Fruit fly (Drosophila melanogaster) whole organism, embryonic: ENCODE data around the gene CG18179.

ENCODE experiments used
- CG10431 ChIP-seq: fragments of 200-800 bp; sonication (Bioruptor generic); optimal IDR thresholded peaks from 3 replicates; lab custom pipeline; 2018; ENCODE audit warnings: missing biosample characterization, mild to moderate bottlenecking, missing genetic modification characterization
- CG11085 ChIP-seq: fragments of 200-800 bp; sonication (Bioruptor generic); IDR thresholded peaks from 2 replicates; pipeline ENCODE4 v1.3.6; 2022; ENCODE audit warnings: missing biosample characterization, missing genetic modification characterization
- CG11093 ChIP-seq: fragments of 200-800 bp; sonication (Bioruptor generic); IDR thresholded peaks from 3 replicates; pipeline ENCODE4 v1.3.6; 2022; ENCODE audit warnings: missing biosample characterization, missing genetic modification characterization
- CG12744 ChIP-seq: fragments of 200-800 bp; sonication (Bioruptor generic); optimal IDR thresholded peaks from 2 replicates; lab custom pipeline; 2016; ENCODE audit warnings: missing biosample characterization, missing genetic modification characterization
- CG14050 ChIP-seq: fragments of 200-800 bp; sonication (Bioruptor generic); IDR thresholded peaks from 3 replicates; pipeline ENCODE4 v1.3.6; 2022; ENCODE audit warnings: missing biosample characterization, missing genetic modification characterization
- CG15601 ChIP-seq: fragments of 200-800 bp; sonication (Bioruptor generic); optimal IDR thresholded peaks from 3 replicates; lab custom pipeline; 2019; ENCODE audit warnings: missing biosample characterization, mild to moderate bottlenecking, missing genetic modification characterization, moderate library complexity
- CG16815 ChIP-seq: fragments of 200-800 bp; sonication (Bioruptor generic); optimal IDR thresholded peaks from 3 replicates; lab custom pipeline; 2017; ENCODE audit warnings: missing biosample characterization, mild to moderate bottlenecking, missing genetic modification characterization
- CG16863 ChIP-seq: fragments of 200-800 bp; sonication (Bioruptor generic); optimal IDR thresholded peaks from 3 replicates; lab custom pipeline; 2016; ENCODE audit warnings: missing biosample characterization, missing genetic modification characterization
- CG17186 ChIP-seq: fragments of 200-800 bp; sonication (Bioruptor generic); optimal IDR thresholded peaks from 3 replicates; lab custom pipeline; 2017; ENCODE audit warnings: missing biosample characterization, missing genetic modification reagents, missing genetic modification characterization
- CG18262 ChIP-seq: fragments of 200-800 bp; optimal IDR thresholded peaks from 3 replicates; lab custom pipeline; 2019; ENCODE audit warnings: missing biosample characterization, mild to moderate bottlenecking, missing genetic modification characterization, moderate library complexity
- CG2199 ChIP-seq: fragments of 200-800 bp; sonication (Bioruptor generic); IDR thresholded peaks from 3 replicates; pipeline ENCODE4 v1.3.6; 2022; ENCODE audit warnings: missing biosample characterization, missing genetic modification characterization
- CG31224 ChIP-seq: fragments of 200-800 bp; sonication (Bioruptor generic); IDR thresholded peaks from 2 replicates; pipeline ENCODE4 v1.3.6; 2022; ENCODE audit warnings: missing biosample characterization, missing genetic modification characterization
- CG32772 ChIP-seq: fragments of 200-800 bp; sonication (Bioruptor generic); IDR thresholded peaks from 2 replicates; pipeline ENCODE4 v1.3.6; 2022; ENCODE audit warnings: missing biosample characterization, missing genetic modification characterization
- CG3847 ChIP-seq: fragments of 200-800 bp; sonication (Bioruptor generic); IDR thresholded peaks from 2 replicates; pipeline ENCODE4 v1.3.6; 2022; ENCODE audit warnings: missing biosample characterization, missing genetic modification characterization
- CG43689 ChIP-seq: fragments of 200-800 bp; sonication (Bioruptor generic); IDR thresholded peaks from 2 replicates; pipeline ENCODE4 v1.3.6; 2022; ENCODE audit warnings: missing biosample characterization, missing genetic modification characterization
- CG4820 ChIP-seq: fragments of 200-800 bp; sonication (Bioruptor generic); optimal IDR thresholded peaks from 3 replicates; lab custom pipeline; 2016; ENCODE audit warnings: missing biosample characterization, missing genetic modification characterization
- CG4854 ChIP-seq: fragments of 200-800 bp; sonication (Bioruptor generic); optimal IDR thresholded peaks from 2 replicates; lab custom pipeline; 2016; ENCODE audit warnings: missing biosample characterization, missing genetic modification characterization, inconsistent platforms
- CG6791 ChIP-seq: fragments of 200-800 bp; sonication (Bioruptor generic); IDR thresholded peaks from 3 replicates; pipeline ENCODE4 v1.3.6; 2022; ENCODE audit warnings: missing biosample characterization, missing genetic modification characterization; ENCODE audit not compliant: partially characterized antibody
- Dbx ChIP-seq: fragments of 200-800 bp; sonication (Bioruptor generic); IDR thresholded peaks from 3 replicates; pipeline ENCODE4 v1.3.6; 2022; ENCODE audit warnings: missing biosample characterization, missing genetic modification characterization
- Fer1 ChIP-seq: fragments of 200-800 bp; sonication (Bioruptor generic); optimal IDR thresholded peaks from 2 replicates; lab custom pipeline; 2017; ENCODE audit warnings: missing biosample characterization, mild to moderate bottlenecking, missing genetic modification characterization
- Hey ChIP-seq: fragments of 200-800 bp; sonication (Bioruptor generic); optimal IDR thresholded peaks from 3 replicates; lab custom pipeline; 2018; ENCODE audit warnings: missing biosample characterization, mild to moderate bottlenecking, missing genetic modification characterization
- HmgZ ChIP-seq: fragments of 200-800 bp; sonication (Bioruptor generic); optimal IDR thresholded peaks from 2 replicates; lab custom pipeline; 2018; ENCODE audit warnings: missing biosample characterization, mild to moderate bottlenecking, missing genetic modification characterization
- Hmr ChIP-seq: fragments of 200-800 bp; sonication (Bioruptor generic); optimal IDR thresholded peaks from 3 replicates; lab custom pipeline; 2017; ENCODE audit warnings: mild to moderate bottlenecking, missing biosample characterization, missing genetic modification reagents, missing genetic modification characterization
- Jarid2 ChIP-seq: fragments of 200-800 bp; sonication (Bioruptor generic); optimal IDR thresholded peaks from 3 replicates; lab custom pipeline; 2017; ENCODE audit warnings: mild to moderate bottlenecking, missing biosample characterization, missing genetic modification reagents, missing genetic modification characterization
- Lim3 ChIP-seq: fragments of 200-800 bp; sonication (Bioruptor generic); IDR thresholded peaks from 2 replicates; pipeline ENCODE4 v1.3.6; 2022; ENCODE audit warnings: missing biosample characterization, missing genetic modification characterization
- NC2β ChIP-seq: fragments of 200-800 bp; sonication (Bioruptor generic); optimal IDR thresholded peaks from 2 replicates; lab custom pipeline; 2016; ENCODE audit warnings: missing biosample characterization, missing genetic modification characterization
- Nf-YA ChIP-seq: fragments of 200-800 bp; sonication (Bioruptor generic); IDR thresholded peaks from 2 replicates; pipeline ENCODE4 v1.3.6; 2022; ENCODE audit warnings: missing biosample characterization, missing genetic modification characterization
- Nf-YB ChIP-seq: fragments of 200-800 bp; sonication (Bioruptor generic); optimal IDR thresholded peaks from 3 replicates; lab custom pipeline; 2019; ENCODE audit warnings: missing biosample characterization, mild to moderate bottlenecking, missing genetic modification characterization, moderate library complexity
- Pdp1 ChIP-seq, 2 experiments: fragments of 200-800 bp; sonication (Bioruptor generic); optimal IDR thresholded peaks; 3 replicates each; lab custom pipeline; 2016; ENCODE audit warnings: missing biosample characterization in 2 of 2, missing genetic modification characterization in 2 of 2, mild to moderate bottlenecking in 1 of 2, moderate library complexity in 1 of 2
- Rx ChIP-seq: fragments of 200-800 bp; sonication (Bioruptor generic); IDR thresholded peaks from 2 replicates; pipeline ENCODE4 v1.3.6; 2022; ENCODE audit warnings: missing biosample characterization, missing genetic modification characterization
- Side ChIP-seq: fragments of 200-800 bp; sonication (Bioruptor generic); optimal IDR thresholded peaks from 2 replicates; lab custom pipeline; 2016; ENCODE audit warnings: missing biosample characterization, missing genetic modification characterization
- ac ChIP-seq: fragments of 200-800 bp; sonication (Bioruptor generic); optimal IDR thresholded peaks from 3 replicates; lab custom pipeline; 2017; ENCODE audit warnings: missing biosample characterization, mild to moderate bottlenecking, missing genetic modification characterization
- ap ChIP-seq: fragments of 200-800 bp; sonication (Bioruptor generic); IDR thresholded peaks from 2 replicates; pipeline ENCODE4 v1.3.6; 2022; ENCODE audit warnings: missing biosample characterization, missing genetic modification characterization
- bowl ChIP-seq: fragments of 200-800 bp; sonication (Bioruptor generic); IDR thresholded peaks from 2 replicates; pipeline ENCODE4 v1.3.6; 2022; ENCODE audit warnings: missing biosample characterization, missing genetic modification characterization
- dati ChIP-seq: fragments of 200-800 bp; sonication (Bioruptor generic); IDR thresholded peaks from 2 replicates; pipeline ENCODE4 v1.3.6; 2022; ENCODE audit warnings: missing biosample characterization, missing genetic modification characterization
- dpn ChIP-seq, 2 experiments: fragments of 200-800 bp; sonication (Bioruptor generic); optimal IDR thresholded peaks; 3 replicates each; lab custom pipeline; 2016; ENCODE audit warnings: missing biosample characterization in 2 of 2, missing genetic modification characterization in 2 of 2
- eyg ChIP-seq: fragments of 200-800 bp; sonication (Bioruptor generic); optimal IDR thresholded peaks from 3 replicates; lab custom pipeline; 2016; ENCODE audit warnings: missing biosample characterization, missing genetic modification characterization
- jing ChIP-seq: fragments of 200-800 bp; sonication (Bioruptor generic); optimal IDR thresholded peaks from 2 replicates; lab custom pipeline; 2018; ENCODE audit warnings: missing biosample characterization, mild to moderate bottlenecking, missing genetic modification characterization
- lilli ChIP-seq: fragments of 200-800 bp; sonication (Bioruptor generic); optimal IDR thresholded peaks from 3 replicates; lab custom pipeline; 2016; ENCODE audit warnings: missing biosample characterization, missing genetic modification characterization
- mld ChIP-seq: fragments of 200-800 bp; sonication (Bioruptor generic); IDR thresholded peaks from 3 replicates; pipeline ENCODE4 v1.3.6; 2022; ENCODE audit warnings: missing biosample characterization, missing genetic modification characterization; ENCODE audit not compliant: partially characterized antibody
- pb ChIP-seq: fragments of 200-800 bp; sonication (Bioruptor generic); optimal IDR thresholded peaks from 3 replicates; lab custom pipeline; 2016; ENCODE audit warnings: missing biosample characterization, missing genetic modification characterization
- psq ChIP-seq: fragments of 200-800 bp; sonication (Bioruptor generic); optimal IDR thresholded peaks from 2 replicates; lab custom pipeline; 2017; ENCODE audit warnings: missing biosample characterization, missing genetic modification characterization
- pzg ChIP-seq: fragments of 200-800 bp; sonication (Bioruptor generic); optimal IDR thresholded peaks from 3 replicates; lab custom pipeline; 2018; ENCODE audit warnings: missing biosample characterization, mild to moderate bottlenecking, missing genetic modification characterization, moderate library complexity
- salm ChIP-seq: fragments of 200-800 bp; sonication (Bioruptor generic); optimal IDR thresholded peaks from 2 replicates; lab custom pipeline; 2018; ENCODE audit warnings: missing biosample characterization, mild to moderate bottlenecking, missing genetic modification characterization
- sim ChIP-seq: fragments of 200-800 bp; sonication (Bioruptor generic); IDR thresholded peaks from 2 replicates; pipeline ENCODE4 v1.3.6; 2022; ENCODE audit warnings: missing biosample characterization, missing genetic modification characterization
- slp2 ChIP-seq: fragments of 200-800 bp; sonication (Bioruptor generic); optimal IDR thresholded peaks from 2 replicates; lab custom pipeline; 2016; ENCODE audit warnings: missing biosample characterization, missing genetic modification characterization
- so ChIP-seq: fragments of 200-800 bp; sonication (Bioruptor generic); IDR thresholded peaks from 3 replicates; pipeline ENCODE4 v1.3.6; 2022; ENCODE audit warnings: missing biosample characterization, missing genetic modification characterization
- toy ChIP-seq: fragments of 200-800 bp; sonication (Bioruptor generic); IDR thresholded peaks from 2 replicates; pipeline ENCODE4 v1.3.6; 2022; ENCODE audit warnings: missing biosample characterization, missing genetic modification characterization
- tup ChIP-seq: fragments of 200-800 bp; sonication (Bioruptor generic); optimal IDR thresholded peaks from 2 replicates; lab custom pipeline; 2016; ENCODE audit warnings: missing biosample characterization, mild to moderate bottlenecking, missing genetic modification characterization, moderate library complexity
- unpg ChIP-seq: fragments of 200-800 bp; sonication (Bioruptor generic); optimal IDR thresholded peaks from 3 replicates; lab custom pipeline; 2018; ENCODE audit warnings: missing biosample characterization, mild to moderate bottlenecking, missing genetic modification characterization, moderate library complexity
- zen2 ChIP-seq: fragments of 200-800 bp; sonication (Bioruptor generic); IDR thresholded peaks from 3 replicates; pipeline ENCODE4 v1.3.6; 2022; ENCODE audit warnings: missing biosample characterization, missing genetic modification characterization; ENCODE audit not compliant: partially characterized antibody

CG18179 gene

dm6 chr3L:9613960-9614588 lies 25.0 kb upstream of the CG18179 start (continued):
- TF ChIP-seq CG10431 (GFP tag; lab: Kevin White, UChicago), result no peak
- no peak for TF ChIP-seq Rx
- no peak for TF ChIP-seq CG12744 (GFP tag; lab: Kevin White, UChicago)
- no peak for TF ChIP-seq sim (GFP tag; lab: Robert Waterston, UW)
- no peak for TF ChIP-seq eyg (GFP tag; lab: Kevin White, UChicago)
- TF ChIP-seq pb (GFP tag; lab: Kevin White, UChicago), result no peak
- TF ChIP-seq Dbx, result peak; percentile 69; the same call in 2 of the 3 replicates
- no peak for TF ChIP-seq dpn (GFP tag; optimal IDR thresholded peaks at IDR 0.05; lab: Kevin White, UChicago)
- TF ChIP-seq pzg, result peak; percentile 63
- TF ChIP-seq salm, result no peak
- no peak for TF ChIP-seq Nf-YB (GFP tag; lab: Kevin White, UChicago)
- no peak for TF ChIP-seq ap (GFP tag; lab: Robert Waterston, UW)
- no peak for TF ChIP-seq slp2 (GFP tag; lab: Kevin White, UChicago)
- no peak for TF ChIP-seq mld (GFP tag; lab: Robert Waterston, UW)
- no peak for TF ChIP-seq Hey
- no peak for TF ChIP-seq CG16863 (GFP tag; lab: Kevin White, UChicago)
- peak; percentile 36 for TF ChIP-seq CG4820 (GFP tag; lab: Kevin White, UChicago)
- peak; percentile 88 for TF ChIP-seq CG2199 (GFP tag; lab: Robert Waterston, UW)
- TF ChIP-seq HmgZ (tag; lab: Kevin White, UChicago), result no peak
- no peak for TF ChIP-seq CG11093 (GFP tag; lab: Robert Waterston, UW)
- TF ChIP-seq CG3847 (GFP tag; lab: Robert Waterston, UW), result peak; percentile 75
- no peak for TF ChIP-seq ac
- TF ChIP-seq CG32772 (GFP tag; lab: Robert Waterston, UW), result peak; percentile 37; the same call in 1 of the 2 replicates
- TF ChIP-seq CG4854 (GFP tag; lab: Kevin White, UChicago), result no peak
- TF ChIP-seq Nf-YA (GFP tag; lab: Robert Waterston, UW), result no peak
- no peak for TF ChIP-seq zen2
- TF ChIP-seq lilli (GFP tag; lab: Kevin White, UChicago), result no peak
- TF ChIP-seq Pdp1 (GFP tag; optimal IDR thresholded peaks at IDR 0.05; lab: Kevin White, UChicago), result peak in 1 of 2 experiments; percentile 66
- TF ChIP-seq CG18262, result no peak
- no peak for TF ChIP-seq jing (GFP tag; lab: Kevin White, UChicago)
- peak; percentile 14 for TF ChIP-seq Jarid2 (GFP tag; lab: Kevin White, UChicago)
- TF ChIP-seq toy, result no peak
- no peak for TF ChIP-seq dati
- TF ChIP-seq CG31224 (GFP tag; lab: Robert Waterston, UW), result no peak
- TF ChIP-seq bowl (GFP tag; lab: Robert Waterston, UW), result no peak
- no peak for TF ChIP-seq CG16815 (GFP tag; lab: Kevin White, UChicago)
- no peak for TF ChIP-seq so (GFP tag; lab: Robert Waterston, UW)
- no peak for TF ChIP-seq NC2β (GFP tag; lab: Kevin White, UChicago)
- no peak; the same call in 2 of the 3 replicates for TF ChIP-seq CG6791 (GFP tag; lab: Robert Waterston, UW)
- TF ChIP-seq unpg, result no peak
- TF ChIP-seq CG14050 (GFP tag; lab: Robert Waterston, UW), result no peak
- no peak for TF ChIP-seq CG15601
- no peak for TF ChIP-seq CG43689
- no peak for TF ChIP-seq Fer1 (GFP tag; lab: Kevin White, UChicago)
- no peak for TF ChIP-seq Lim3 (GFP tag; lab: Robert Waterston, UW)
- peak; percentile 3 for TF ChIP-seq Side
- no peak for TF ChIP-seq tup (GFP tag; lab: Kevin White, UChicago)
- TF ChIP-seq CG17186, result no peak
- no peak for TF ChIP-seq Hmr (GFP tag; lab: Kevin White, UChicago)
- TF ChIP-seq CG11085 (GFP tag; lab: Robert Waterston, UW), result peak; percentile 70; the same call in 1 of the 2 replicates
- TF ChIP-seq psq (GFP tag; lab: Kevin White, UChicago), result no peak
